Worm (Caenorhabditis elegans): Measurements from ENCODE around the gene clec-167.

ce11 chrIV:1225596-1226232 is 29.8 kb downstream of the clec-167 start, which contains the start of gene W09G12.8:
- TF ChIP-seq ztf-29 (GFP tag; IDR thresholded peaks at IDR 0.05): no peak
- TF ChIP-seq T22C8.4 (GFP tag; IDR thresholded peaks at IDR 0.05): no peak
- no peak for TF ChIP-seq flt-1 (GFP tag; IDR thresholded peaks at IDR 0.05)
- no peak for TF ChIP-seq cog-1 (tag; optimal IDR thresholded peaks at IDR 0.05)
- no peak for TF ChIP-seq ref-1 (GFP tag; conservative IDR thresholded peaks at IDR 0.05)
- TF ChIP-seq klf-2 (GFP tag; conservative IDR thresholded peaks at IDR 0.05): no peak
- no peak for TF ChIP-seq ztf-23 (GFP tag; IDR thresholded peaks at IDR 0.05)
- no peak for TF ChIP-seq tab-1 (GFP tag; IDR thresholded peaks at IDR 0.05)
